Worm (Caenorhabditis elegans) whole organism, late embryonic: ENCODE measurements around the gene fbxb-105.

ENCODE experiments used
- ama-1 ChIP-seq: fragments of 150-350 bp; optimal IDR thresholded peaks from 2 replicates; lab custom pipeline; 2014
- ceh-19 ChIP-seq: fragments of 200-800 bp; sonication (Bioruptor generic); optimal IDR thresholded peaks from 2 replicates; lab custom pipeline; 2018; ENCODE audit warnings: mild to moderate bottlenecking, missing genetic modification characterization, missing compliant biosample characterization
- ceh-2 ChIP-seq: sonication (generic microtip); optimal IDR thresholded peaks from 2 replicates; lab custom pipeline; 2016; ENCODE audit warnings: missing genotype, missing genetic modification characterization, missing compliant biosample characterization
- ceh-48 ChIP-seq: sonication (generic microtip); optimal IDR thresholded peaks from 2 replicates; lab custom pipeline; 2016; ENCODE audit warnings: missing genetic modification characterization, inconsistent platforms, missing compliant biosample characterization
- dmd-4 ChIP-seq: sonication (generic microtip); optimal IDR thresholded peaks from 2 replicates; lab custom pipeline; 2016; ENCODE audit warnings: borderline replicate concordance, missing genetic modification characterization, missing compliant biosample characterization
- fkh-10 ChIP-seq: fragments of 150-350 bp; optimal IDR thresholded peaks from 2 replicates; lab custom pipeline; 2014; ENCODE audit warnings: missing biosample characterization, missing genetic modification reagents, missing genetic modification characterization
- fkh-6 ChIP-seq: sonication (generic microtip); optimal IDR thresholded peaks from 2 replicates; lab custom pipeline; 2016; ENCODE audit warnings: missing genetic modification characterization, missing compliant biosample characterization
- mec-3 ChIP-seq: sonication (generic microtip); optimal IDR thresholded peaks from 2 replicates; lab custom pipeline; 2016; ENCODE audit warnings: borderline replicate concordance, missing genetic modification characterization, missing compliant biosample characterization
- pag-3 ChIP-seq: sonication (generic microtip); optimal IDR thresholded peaks from 2 replicates; lab custom pipeline; 2016; ENCODE audit warnings: missing compliant biosample characterization, missing genetic modification characterization, borderline replicate concordance
- pax-1 ChIP-seq: fragments of 150-350 bp; optimal IDR thresholded peaks from 2 replicates; lab custom pipeline; 2014; ENCODE audit warnings: missing biosample characterization, missing genetic modification characterization
- pha-4 ChIP-seq: fragments of 150-350 bp; optimal IDR thresholded peaks from 2 replicates; lab custom pipeline; 2018; ENCODE audit warnings: missing biosample characterization, missing genetic modification reagents, missing genetic modification characterization
- tbx-2 ChIP-seq: sonication (generic microtip); optimal IDR thresholded peaks from 2 replicates; lab custom pipeline; 2016; ENCODE audit warnings: missing genetic modification characterization, missing compliant biosample characterization
- unc-86 ChIP-seq: sonication (generic microtip); optimal IDR thresholded peaks from 2 replicates; lab custom pipeline; 2016; ENCODE audit warnings: missing genetic modification characterization, missing compliant biosample characterization

ce11 chrII:2741405-2741804 is 29.3 kb downstream of the fbxb-105 start:
- TF ChIP-seq dmd-4 (tag; lab: Kevin White, UChicago) = no peak
- TF ChIP-seq mec-3 = no peak
- no peak for TF ChIP-seq ceh-2
- no peak for TF ChIP-seq ceh-48 (tag; lab: Kevin White, UChicago)
- TF ChIP-seq ceh-19 (GFP tag; lab: Kevin White, UChicago) = no peak
- TF ChIP-seq pha-4 (tag; lab: Kevin White, UChicago) = no peak
- no peak for TF ChIP-seq tbx-2 (tag; lab: Kevin White, UChicago)
- no peak for TF ChIP-seq pax-1
- no peak for TF ChIP-seq fkh-6
- TF ChIP-seq unc-86 (tag; lab: Kevin White, UChicago) = no peak
- TF ChIP-seq pag-3 (tag; lab: Kevin White, UChicago) = no peak
- TF ChIP-seq ama-1 (lab: Kevin White, UChicago) = no peak
- no peak for TF ChIP-seq fkh-10 (GFP tag; lab: Kevin White, UChicago)
